Fruit fly (Drosophila melanogaster): ENCODE measurements around the gene CG9519.

CG9519 gene

dm6 chrX:14848755-14849354 lies 7.3 kb downstream of the CG9519 start, which contains the start of gene CG9522:
CG9522 (minus strand) TSS chrX:14848808.
- TF ChIP-seq CG32121 (GFP tag; IDR thresholded peaks at IDR 0.05) (peak; percentile 72), CG10348 (GFP tag; IDR thresholded peaks at IDR 0.05) (no peak), Pif1B (GFP tag; optimal IDR thresholded peaks at IDR 0.05) (peak; percentile 88), CG12605 (GFP tag; IDR thresholded peaks at IDR 0.05) (peak; percentile 86), rn (GFP tag; IDR thresholded peaks at IDR 0.05) (no peak), CG8159 (tag; optimal IDR thresholded peaks at IDR 0.05) (peak; percentile 83), gl (tag; optimal IDR thresholded peaks at IDR 0.05) (peak; percentile 67), fd96Ca (GFP tag; IDR thresholded peaks at IDR 0.05) (peak; percentile 64), D1 (tag; optimal IDR thresholded peaks at IDR 0.05) (peak; percentile 38), CG4496 (GFP tag; IDR thresholded peaks at IDR 0.05) (peak; percentile 90), Ets98B (GFP tag; IDR thresholded peaks at IDR 0.05) (peak; percentile 90), CG13204 (GFP tag; optimal IDR thresholded peaks at IDR 0.05) (peak; percentile 73), CG17806 (tag; optimal IDR thresholded peaks at IDR 0.05) (peak; percentile 82), CG9948 (tag; optimal IDR thresholded peaks at IDR 0.05) (peak; percentile 84), CG15710 (tag; optimal IDR thresholded peaks at IDR 0.05) (peak; percentile 84), EcR (GFP tag; optimal IDR thresholded peaks at IDR 0.05) (peak; percentile 77), CG8301 (tag; optimal IDR thresholded peaks at IDR 0.05) (peak; percentile 91), Snoo (tag; optimal IDR thresholded peaks at IDR 0.05) (peak; percentile 57), CG14655 (GFP tag; optimal IDR thresholded peaks at IDR 0.05) (peak; percentile 93), Pif1A (GFP tag; optimal IDR thresholded peaks at IDR 0.05) (peak; percentile 88), CG34367 (tag; optimal IDR thresholded peaks at IDR 0.05) (peak; percentile 80)

dm6 chrX:14846116-14846614 lies 10.0 kb downstream of the CG9519 start:
- TF ChIP-seq CG13204 (GFP tag; optimal IDR thresholded peaks at IDR 0.05) = no peak
- no peak for TF ChIP-seq rn (GFP tag; IDR thresholded peaks at IDR 0.05)
- TF ChIP-seq Pif1B (GFP tag; optimal IDR thresholded peaks at IDR 0.05) = no peak
- TF ChIP-seq CG10348 (GFP tag; IDR thresholded peaks at IDR 0.05) = no peak
- TF ChIP-seq CG17806 (tag; optimal IDR thresholded peaks at IDR 0.05) = no peak
- no peak for TF ChIP-seq CG9948 (tag; optimal IDR thresholded peaks at IDR 0.05)
- no peak for TF ChIP-seq Pif1A (GFP tag; optimal IDR thresholded peaks at IDR 0.05)
- no peak for TF ChIP-seq CG12605 (GFP tag; IDR thresholded peaks at IDR 0.05)
- no peak for TF ChIP-seq fd96Ca (GFP tag; IDR thresholded peaks at IDR 0.05)
- TF ChIP-seq gl (tag; optimal IDR thresholded peaks at IDR 0.05) = no peak
- TF ChIP-seq Ets98B (GFP tag; IDR thresholded peaks at IDR 0.05) = no peak
- no peak for TF ChIP-seq CG8159 (tag; optimal IDR thresholded peaks at IDR 0.05)
- TF ChIP-seq D1 (tag; optimal IDR thresholded peaks at IDR 0.05) = no peak
- no peak for TF ChIP-seq CG4496 (GFP tag; IDR thresholded peaks at IDR 0.05)
- TF ChIP-seq CG8301 (tag; optimal IDR thresholded peaks at IDR 0.05) = no peak
- peak; percentile 15 for TF ChIP-seq CG14655 (GFP tag; optimal IDR thresholded peaks at IDR 0.05)
- no peak for TF ChIP-seq CG34367 (tag; optimal IDR thresholded peaks at IDR 0.05)
- TF ChIP-seq CG32121 (GFP tag; IDR thresholded peaks at IDR 0.05) = no peak
- peak; percentile 90 for TF ChIP-seq EcR (GFP tag; optimal IDR thresholded peaks at IDR 0.05)
- TF ChIP-seq Snoo (tag; optimal IDR thresholded peaks at IDR 0.05) = peak; percentile 23
- TF ChIP-seq CG15710 (tag; optimal IDR thresholded peaks at IDR 0.05) = no peak

dm6 chrX:14844657-14845056 lies 11.5 kb downstream of the CG9519 start, which contains the start of gene CG12539:
CG12539 (minus strand) TSS chrX:14844757.
- no peak for TF ChIP-seq Ets98B (GFP tag; IDR thresholded peaks at IDR 0.05)
- TF ChIP-seq CG14655 (GFP tag; optimal IDR thresholded peaks at IDR 0.05) = no peak
- no peak for TF ChIP-seq Pif1A (GFP tag; optimal IDR thresholded peaks at IDR 0.05)
- TF ChIP-seq D1 (tag; optimal IDR thresholded peaks at IDR 0.05) = no peak
- TF ChIP-seq CG34367 (tag; optimal IDR thresholded peaks at IDR 0.05) = no peak
- no peak for TF ChIP-seq EcR (GFP tag; optimal IDR thresholded peaks at IDR 0.05)
- TF ChIP-seq rn (GFP tag; IDR thresholded peaks at IDR 0.05) = no peak
- no peak for TF ChIP-seq CG12605 (GFP tag; IDR thresholded peaks at IDR 0.05)
- no peak for TF ChIP-seq CG9948 (tag; optimal IDR thresholded peaks at IDR 0.05)
- TF ChIP-seq CG15710 (tag; optimal IDR thresholded peaks at IDR 0.05) = no peak
- TF ChIP-seq CG8301 (tag; optimal IDR thresholded peaks at IDR 0.05) = no peak
- no peak for TF ChIP-seq Snoo (tag; optimal IDR thresholded peaks at IDR 0.05)
- no peak for TF ChIP-seq CG10348 (GFP tag; IDR thresholded peaks at IDR 0.05)
- TF ChIP-seq CG17806 (tag; optimal IDR thresholded peaks at IDR 0.05) = no peak
- TF ChIP-seq CG13204 (GFP tag; optimal IDR thresholded peaks at IDR 0.05) = no peak
- TF ChIP-seq CG4496 (GFP tag; IDR thresholded peaks at IDR 0.05) = no peak
- TF ChIP-seq CG8159 (tag; optimal IDR thresholded peaks at IDR 0.05) = no peak
- TF ChIP-seq fd96Ca (GFP tag; IDR thresholded peaks at IDR 0.05) = no peak
- TF ChIP-seq Pif1B (GFP tag; optimal IDR thresholded peaks at IDR 0.05) = no peak
- no peak for TF ChIP-seq gl (tag; optimal IDR thresholded peaks at IDR 0.05)

- TF ChIP-seq CG32121 (GFP tag; IDR thresholded peaks at IDR 0.05) (no peak), CG10348 (GFP tag; IDR thresholded peaks at IDR 0.05) (no peak), EcR (GFP tag; optimal IDR thresholded peaks at IDR 0.05) (peak; percentile 72), Pif1B (GFP tag; optimal IDR thresholded peaks at IDR 0.05) (no peak)
These were observed 14.2 kb downstream of the CG9519 start for dm6 chrX:14841893-14842505.

- TF ChIP-seq CG17806 (tag; optimal IDR thresholded peaks at IDR 0.05) (peak; percentile 58), fd96Ca (GFP tag; IDR thresholded peaks at IDR 0.05) (no peak), D1 (tag; optimal IDR thresholded peaks at IDR 0.05) (peak; percentile 52), rn (GFP tag; IDR thresholded peaks at IDR 0.05) (no peak), gl (tag; optimal IDR thresholded peaks at IDR 0.05) (peak; percentile 61), CG13204 (GFP tag; optimal IDR thresholded peaks at IDR 0.05) (peak; percentile 32), CG4496 (GFP tag; IDR thresholded peaks at IDR 0.05) (peak; percentile 72), CG14655 (GFP tag; optimal IDR thresholded peaks at IDR 0.05) (peak; percentile 50), CG34367 (tag; optimal IDR thresholded peaks at IDR 0.05) (peak; percentile 69), Pif1A (GFP tag; optimal IDR thresholded peaks at IDR 0.05) (peak; percentile 50), EcR (GFP tag; optimal IDR thresholded peaks at IDR 0.05) (no peak), CG32121 (GFP tag; IDR thresholded peaks at IDR 0.05) (peak; percentile 60), CG10348 (GFP tag; IDR thresholded peaks at IDR 0.05) (no peak), CG9948 (tag; optimal IDR thresholded peaks at IDR 0.05) (peak; percentile 47), Pif1B (GFP tag; optimal IDR thresholded peaks at IDR 0.05) (peak; percentile 16), CG15710 (tag; optimal IDR thresholded peaks at IDR 0.05) (peak; percentile 68), Ets98B (GFP tag; IDR thresholded peaks at IDR 0.05) (peak; percentile 16; the same call in 1 of the 2 replicates), Snoo (tag; optimal IDR thresholded peaks at IDR 0.05) (peak; percentile 13), CG12605 (GFP tag; IDR thresholded peaks at IDR 0.05) (peak; percentile 85), CG8159 (tag; optimal IDR thresholded peaks at IDR 0.05) (peak; percentile 58), CG8301 (tag; optimal IDR thresholded peaks at IDR 0.05) (peak; percentile 16)
These were observed 15.7 kb downstream of the CG9519 start for dm6 chrX:14840417-14840872.
